Worm (Caenorhabditis elegans) whole organism, mixed stage, embryonic: ENCODE measurements around the gene K07F5.12.

Experiments used
- M03D4.4 ChIP-seq: sonication (generic microtip); optimal IDR thresholded peaks from 2 replicates; lab custom pipeline; 2017; ENCODE audit warnings: mild to moderate bottlenecking, missing genetic modification characterization, missing compliant biosample characterization
- bed-3 ChIP-seq: fragments of 200-800 bp; sonication (Bioruptor generic); optimal IDR thresholded peaks from 3 replicates; lab custom pipeline; 2018; ENCODE audit warnings: mild to moderate bottlenecking, missing genetic modification characterization, moderate library complexity, missing compliant biosample characterization
- blmp-1 ChIP-seq: fragments of 150-350 bp; optimal IDR thresholded peaks from 2 replicates; lab custom pipeline; 2014; ENCODE audit warnings: missing biosample characterization, missing genetic modification characterization
- ceh-43 ChIP-seq: fragments of 200-800 bp; sonication (Bioruptor generic); optimal IDR thresholded peaks from 2 replicates; lab custom pipeline; 2018; ENCODE audit warnings: mild to moderate bottlenecking, missing genetic modification characterization, moderate library complexity, missing compliant biosample characterization
- ceh-83 ChIP-seq: fragments of 200-800 bp; sonication (Bioruptor generic); optimal IDR thresholded peaks from 2 replicates; lab custom pipeline; 2018; ENCODE audit warnings: mild to moderate bottlenecking, missing genetic modification characterization, missing compliant biosample characterization
- ces-1 ChIP-seq: fragments of 150-350 bp; optimal IDR thresholded peaks from 2 replicates; lab custom pipeline; 2014; ENCODE audit warnings: missing biosample characterization, missing genetic modification reagents, missing genetic modification characterization
- cnd-1 ChIP-seq: fragments of 200-800 bp; sonication (Bioruptor generic); optimal IDR thresholded peaks from 2 replicates; lab custom pipeline; 2018; ENCODE audit warnings: mild to moderate bottlenecking, missing genetic modification characterization, missing compliant biosample characterization
- drap-1 ChIP-seq: fragments of 200-800 bp; sonication (Bioruptor generic); optimal IDR thresholded peaks from 3 replicates; lab custom pipeline; 2018; ENCODE audit warnings: mild to moderate bottlenecking, missing genetic modification characterization, missing compliant biosample characterization
- elt-1 ChIP-seq: sonication (generic microtip); optimal IDR thresholded peaks from 2 replicates; lab custom pipeline; 2017; ENCODE audit warnings: missing genetic modification characterization, mild to moderate bottlenecking, missing compliant biosample characterization, antibody characterized with exemption, moderate library complexity, borderline replicate concordance; ENCODE audit not compliant: insufficient read depth
- elt-3 ChIP-seq: fragments of 150-350 bp; optimal IDR thresholded peaks from 2 replicates; lab custom pipeline; 2014; ENCODE audit warnings: missing biosample characterization, missing genetic modification characterization
- flh-1 ChIP-seq: fragments of 200-800 bp; sonication (Bioruptor generic); optimal IDR thresholded peaks from 2 replicates; lab custom pipeline; 2018; ENCODE audit warnings: mild to moderate bottlenecking, missing genetic modification characterization, moderate library complexity, missing compliant biosample characterization
- ham-2 ChIP-seq: fragments of 200-800 bp; sonication (Bioruptor generic); optimal IDR thresholded peaks from 2 replicates; lab custom pipeline; 2018; ENCODE audit warnings: mild to moderate bottlenecking, missing genetic modification characterization, missing compliant biosample characterization
- hlh-1 ChIP-seq: fragments of 150-350 bp; optimal IDR thresholded peaks from 2 replicates; lab custom pipeline; 2014; ENCODE audit warnings: missing biosample characterization, missing genetic modification reagents, missing genetic modification characterization
- lin-13 ChIP-seq: fragments of 150-350 bp; optimal IDR thresholded peaks from 2 replicates; lab custom pipeline; 2014; ENCODE audit warnings: missing biosample characterization, missing genetic modification characterization
- lin-32 ChIP-seq: fragments of 200-800 bp; sonication (Bioruptor generic); optimal IDR thresholded peaks from 2 replicates; lab custom pipeline; 2018; ENCODE audit warnings: mild to moderate bottlenecking, missing genetic modification characterization, missing compliant biosample characterization
- mep-1 ChIP-seq: fragments of 150-350 bp; optimal IDR thresholded peaks from 2 replicates; lab custom pipeline; 2017; ENCODE audit warnings: missing biosample characterization, missing genetic modification reagents, missing genetic modification characterization, inconsistent platforms
- mls-2 ChIP-seq: sonication (generic microtip); optimal IDR thresholded peaks from 2 replicates; lab custom pipeline; 2016; ENCODE audit warnings: mild to moderate bottlenecking, missing genetic modification characterization, moderate library complexity, missing compliant biosample characterization
- nhr-2 ChIP-seq: fragments of 150-350 bp; optimal IDR thresholded peaks from 2 replicates; lab custom pipeline; 2014; ENCODE audit warnings: missing biosample characterization, missing genetic modification characterization
- nhr-28 ChIP-seq: fragments of 150-350 bp; optimal IDR thresholded peaks from 2 replicates; lab custom pipeline; 2014; ENCODE audit warnings: missing biosample characterization, missing genetic modification characterization
- nhr-76 ChIP-seq: sonication (generic microtip); optimal IDR thresholded peaks from 2 replicates; lab custom pipeline; 2017; ENCODE audit warnings: missing biosample characterization, missing genetic modification characterization
- pha-4 ChIP-seq: fragments of 150-350 bp; optimal IDR thresholded peaks from 2 replicates; lab custom pipeline; 2018; ENCODE audit warnings: missing biosample characterization, missing genetic modification reagents, missing genetic modification characterization
- snpc-4 ChIP-seq: fragments of 150-350 bp; optimal IDR thresholded peaks from 2 replicates; lab custom pipeline; 2014; ENCODE audit warnings: missing biosample characterization, missing genetic modification characterization
- tbx-8 ChIP-seq: fragments of 200-800 bp; sonication (Bioruptor generic); optimal IDR thresholded peaks from 2 replicates; lab custom pipeline; 2018; ENCODE audit warnings: mild to moderate bottlenecking, missing genetic modification characterization, moderate library complexity, missing compliant biosample characterization
- unc-120 ChIP-seq: sonication (generic microtip); optimal IDR thresholded peaks from 2 replicates; lab custom pipeline; 2017; ENCODE audit warnings: missing genetic modification characterization, missing compliant biosample characterization; ENCODE audit not compliant: poor library complexity, severe bottlenecking
- unc-39 ChIP-seq: fragments of 150-350 bp; optimal IDR thresholded peaks from 2 replicates; lab custom pipeline; 2014; ENCODE audit warnings: missing biosample characterization, missing genetic modification characterization
- unc-62 ChIP-seq: fragments of 150-350 bp; optimal IDR thresholded peaks from 2 replicates; lab custom pipeline; 2014; ENCODE audit warnings: missing biosample characterization, missing genetic modification reagents, missing genetic modification characterization
- ztf-11 ChIP-seq: fragments of 150-350 bp; optimal IDR thresholded peaks from 2 replicates; lab custom pipeline; 2014; ENCODE audit warnings: missing biosample characterization, missing genetic modification characterization

The K07F5.12 gene

DNA sequence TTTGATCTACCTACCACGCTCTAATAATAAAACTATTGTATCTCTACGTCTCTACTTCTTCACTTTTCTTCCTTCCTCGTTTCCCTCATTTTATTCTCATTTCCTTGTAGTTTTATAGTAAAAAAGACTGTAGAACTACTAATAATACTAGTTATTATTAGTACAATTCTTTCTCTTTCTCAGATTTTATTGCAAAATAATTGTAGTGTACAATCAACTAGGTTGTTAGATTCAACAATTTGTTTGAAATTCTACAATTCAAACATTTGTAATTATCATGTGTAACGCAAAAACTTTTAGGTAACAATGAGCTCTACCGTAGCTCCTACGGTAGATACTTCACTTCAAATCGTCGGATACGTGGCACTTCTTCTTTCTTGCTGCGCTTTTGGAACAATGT is at the start of gene K07F5.12:
TSS of gene K07F5.12 (plus strand) at position 301 of the 400 bp plus-strand sequence.
- TF ChIP-seq tbx-8 (GFP tag; lab: Kevin White, UChicago) (no peak), M03D4.4 (no peak), ceh-43 (GFP tag; lab: Kevin White, UChicago) (no peak), pha-4 (tag; lab: Kevin White, UChicago) (no peak), nhr-2 (no peak), cnd-1 (no peak), mls-2 (tag; lab: Kevin White, UChicago) (no peak), unc-39 (no peak), snpc-4 (no peak), unc-62 (GFP tag; lab: Kevin White, UChicago) (no peak), hlh-1 (no peak), nhr-76 (no peak)
- TF ChIP-seq, all 35 proteins: peak for 0

- TF ChIP-seq cnd-1 (no peak), ceh-43 (GFP tag; lab: Kevin White, UChicago) (no peak), elt-3 (tag; lab: Kevin White, UChicago) (no peak), flh-1 (GFP tag; lab: Kevin White, UChicago) (no peak), hlh-1 (no peak)
- TF ChIP-seq, all 35 proteins: peak for 0
These were observed 45.2 kb upstream of the K07F5.12 start, which contains the start of gene dct-15 for ce11 chrIV:9810633-9811032. TSS of gene dct-15 (minus strand) at chrIV:9810733.

ce11 chrIV:9811487-9811886 is 44.3 kb upstream of the K07F5.12 start:
- TF ChIP-seq hlh-1 (no peak), ces-1 (GFP tag; lab: Kevin White, UChicago) (no peak), mls-2 (tag; lab: Kevin White, UChicago) (no peak), ztf-11 (no peak), mep-1 (no peak), elt-1 (tag; lab: Kevin White, UChicago) (no peak), flh-1 (GFP tag; lab: Kevin White, UChicago) (no peak), bed-3 (GFP tag; lab: Kevin White, UChicago) (no peak), drap-1 (GFP tag; lab: Kevin White, UChicago) (no peak), tbx-8 (GFP tag; lab: Kevin White, UChicago) (no peak), blmp-1 (tag; lab: Kevin White, UChicago) (no peak)

ce11 chrIV:9815432-9815831 is 40.4 kb upstream of the K07F5.12 start, which contains the start of gene egl-20:
TSS of gene egl-20 (minus strand) at chrIV:9815532.
- no peak for TF ChIP-seq lin-13
- no peak for TF ChIP-seq ces-1 (GFP tag; lab: Kevin White, UChicago)
- TF ChIP-seq nhr-76 = no peak
- no peak for TF ChIP-seq ceh-83 (GFP tag; lab: Kevin White, UChicago)
- no peak for TF ChIP-seq bed-3 (GFP tag; lab: Kevin White, UChicago)
- no peak for TF ChIP-seq lin-32 (GFP tag; lab: Kevin White, UChicago)
- TF ChIP-seq pha-4 (tag; lab: Kevin White, UChicago) = no peak
- no peak for TF ChIP-seq nhr-28 (tag; lab: Kevin White, UChicago)

ce11 chrIV:9821621-9822020 is 34.2 kb upstream of the K07F5.12 start, which contains the start of gene col-123:
TSS of gene col-123 (plus strand) at chrIV:9821921.
- TF ChIP-seq pha-4 (tag; lab: Kevin White, UChicago) (no peak), flh-1 (GFP tag; lab: Kevin White, UChicago) (no peak), nhr-2 (no peak), hlh-1 (no peak), cnd-1 (no peak), lin-13 (no peak), ceh-43 (GFP tag; lab: Kevin White, UChicago) (no peak), unc-120 (tag; lab: Kevin White, UChicago) (no peak), bed-3 (GFP tag; lab: Kevin White, UChicago) (no peak), snpc-4 (no peak), ham-2 (GFP tag; lab: Kevin White, UChicago) (no peak)

ce11 chrIV:9822585-9822984 is 33.2 kb upstream of the K07F5.12 start:
- TF ChIP-seq mls-2 (tag; lab: Kevin White, UChicago) = no peak
- no peak for TF ChIP-seq unc-62 (GFP tag; lab: Kevin White, UChicago)
- TF ChIP-seq drap-1 (GFP tag; lab: Kevin White, UChicago) = no peak
- no peak for TF ChIP-seq unc-120 (tag; lab: Kevin White, UChicago)
- no peak for TF ChIP-seq pha-4 (tag; lab: Kevin White, UChicago)
